Fruit fly (Drosophila melanogaster) whole organism, embryonic: ENCODE data around the gene papi.
A peak's percentile ranks its signal among the peaks of the same experiment; 100 is the strongest.

Experiments used
- CG1024 ChIP-seq: fragments of 200-800 bp; sonication (Bioruptor generic); IDR thresholded peaks from 2 replicates; pipeline ENCODE4 v1.3.6; 2022; ENCODE audit warnings: missing biosample characterization, missing genetic modification characterization
- CG10267 ChIP-seq: fragments of 200-800 bp; sonication (Bioruptor generic); optimal IDR thresholded peaks from 2 replicates; lab custom pipeline; 2018; ENCODE audit warnings: missing biosample characterization, mild to moderate bottlenecking, missing genetic modification characterization, moderate library complexity
- CG10565 ChIP-seq: fragments of 200-800 bp; sonication (Bioruptor generic); optimal IDR thresholded peaks from 3 replicates; lab custom pipeline; 2016; ENCODE audit warnings: missing biosample characterization, mild to moderate bottlenecking, missing genetic modification characterization
- CG12155 ChIP-seq: fragments of 200-800 bp; sonication (Bioruptor generic); optimal IDR thresholded peaks from 3 replicates; lab custom pipeline; 2016; ENCODE audit warnings: missing biosample characterization, missing genetic modification characterization
- CG13287 ChIP-seq: fragments of 200-800 bp; sonication (Bioruptor generic); IDR thresholded peaks from 2 replicates; pipeline ENCODE4 v1.3.6; 2022; ENCODE audit warnings: missing biosample characterization, missing genetic modification characterization; ENCODE audit not compliant: partially characterized antibody
- CG14860 ChIP-seq: fragments of 200-800 bp; sonication (Bioruptor generic); IDR thresholded peaks from 3 replicates; pipeline ENCODE4 v1.3.6; 2022; ENCODE audit warnings: missing biosample characterization, missing genetic modification characterization; ENCODE audit not compliant: partially characterized antibody
- CG1529 ChIP-seq: fragments of 200-800 bp; sonication (Bioruptor generic); optimal IDR thresholded peaks from 3 replicates; lab custom pipeline; 2018; ENCODE audit warnings: missing biosample characterization, missing genetic modification characterization
- CG15479 ChIP-seq: fragments of 200-800 bp; sonication (Bioruptor generic); optimal IDR thresholded peaks from 3 replicates; lab custom pipeline; 2019; ENCODE audit warnings: missing biosample characterization, mild to moderate bottlenecking, missing genetic modification characterization, moderate library complexity
- CG17328 ChIP-seq: fragments of 200-800 bp; sonication (Bioruptor generic); IDR thresholded peaks from 2 replicates; pipeline ENCODE4 v1.3.6; 2022; ENCODE audit warnings: missing biosample characterization, missing genetic modification characterization
- CG6175 ChIP-seq: fragments of 200-800 bp; sonication (Bioruptor generic); IDR thresholded peaks from 3 replicates; pipeline ENCODE4 v1.3.6; 2022; ENCODE audit warnings: missing biosample characterization, missing genetic modification characterization
- CG6689 ChIP-seq: fragments of 200-800 bp; sonication (Bioruptor generic); IDR thresholded peaks from 2 replicates; pipeline ENCODE4 v1.3.6; 2022; ENCODE audit warnings: missing biosample characterization, missing genetic modification characterization
- CG6813 ChIP-seq: fragments of 200-800 bp; sonication (Bioruptor generic); optimal IDR thresholded peaks from 2 replicates; lab custom pipeline; 2017; ENCODE audit warnings: missing biosample characterization, missing genetic modification characterization, mild to moderate bottlenecking, moderate library complexity, missing genetic modification reagents
- CG7745 ChIP-seq: fragments of 200-800 bp; sonication (Bioruptor generic); optimal IDR thresholded peaks from 2 replicates; lab custom pipeline; 2018; ENCODE audit warnings: missing biosample characterization, mild to moderate bottlenecking, missing genetic modification characterization, moderate library complexity
- CG7928 ChIP-seq: fragments of 200-800 bp; sonication (Bioruptor generic); optimal IDR thresholded peaks from 2 replicates; lab custom pipeline; 2017; ENCODE audit warnings: missing biosample characterization, mild to moderate bottlenecking, missing genetic modification characterization
- CG8281 ChIP-seq: fragments of 200-800 bp; sonication (Bioruptor generic); optimal IDR thresholded peaks from 2 replicates; lab custom pipeline; 2018; ENCODE audit warnings: missing biosample characterization, mild to moderate bottlenecking, missing genetic modification characterization, moderate library complexity
- CG8388 ChIP-seq: fragments of 200-800 bp; sonication (Bioruptor generic); optimal IDR thresholded peaks from 2 replicates; lab custom pipeline; 2019; ENCODE audit warnings: missing biosample characterization, mild to moderate bottlenecking, missing genetic modification characterization, moderate library complexity
- CG8924 ChIP-seq: fragments of 200-800 bp; optimal IDR thresholded peaks from 3 replicates; lab custom pipeline; 2019; ENCODE audit warnings: missing biosample characterization, mild to moderate bottlenecking, missing genetic modification characterization, moderate library complexity
- Chrac-16 ChIP-seq: fragments of 200-800 bp; sonication (Bioruptor generic); optimal IDR thresholded peaks from 3 replicates; lab custom pipeline; 2016; ENCODE audit warnings: missing biosample characterization, missing genetic modification characterization
- Eip74EF ChIP-seq, 2 experiments: fragments of 200-800 bp in 1 of 2; fragments of >200 bp in 1 of 2; sonication (Bioruptor generic) in 1 of 2; optimal IDR thresholded peaks; 2 replicates each; lab custom pipeline; 2017 to 2019; ENCODE audit warnings: missing biosample characterization in 2 of 2, missing genetic modification characterization in 2 of 2, mild to moderate bottlenecking in 1 of 2, moderate library complexity in 1 of 2
- Hey ChIP-seq: fragments of 200-800 bp; sonication (Bioruptor generic); optimal IDR thresholded peaks from 3 replicates; lab custom pipeline; 2018; ENCODE audit warnings: missing biosample characterization, mild to moderate bottlenecking, missing genetic modification characterization
- MBD-R2 ChIP-seq: fragments of 200-800 bp; sonication (Bioruptor generic); IDR thresholded peaks from 2 replicates; pipeline ENCODE4 v1.3.6; 2022; ENCODE audit warnings: missing biosample characterization, missing genetic modification characterization
- Meics ChIP-seq: fragments of 200-800 bp; sonication (Bioruptor generic); optimal IDR thresholded peaks from 2 replicates; lab custom pipeline; 2017; ENCODE audit warnings: missing biosample characterization, mild to moderate bottlenecking, missing genetic modification characterization
- Opbp ChIP-seq: fragments of 200-800 bp; sonication (Bioruptor generic); IDR thresholded peaks from 3 replicates; pipeline ENCODE4 v1.3.6; 2022; ENCODE audit warnings: missing biosample characterization, missing genetic modification characterization; ENCODE audit not compliant: partially characterized antibody
- Poxn ChIP-seq: fragments of 200-800 bp; sonication (Bioruptor generic); IDR thresholded peaks from 2 replicates; pipeline ENCODE4 v1.3.6; 2022; ENCODE audit warnings: missing biosample characterization, missing genetic modification characterization
- Rfx ChIP-seq: fragments of 200-800 bp; sonication (Bioruptor generic); IDR thresholded peaks from 2 replicates; pipeline ENCODE4 v1.3.6; 2022; ENCODE audit warnings: missing biosample characterization, missing genetic modification characterization
- Sin3A ChIP-seq: fragments of >200 bp; optimal IDR thresholded peaks from 2 replicates; lab custom pipeline; 2018
- Stat92E ChIP-seq, 3 experiments: fragments of >200 bp in 2 of 3; fragments of 200-800 bp in 1 of 3; sonication (Bioruptor generic) in 1 of 3; optimal IDR thresholded peaks; 2 replicates each; lab custom pipeline; 2017 to 2019; ENCODE audit warnings: missing biosample characterization in 3 of 3, missing genetic modification characterization in 3 of 3, mild to moderate bottlenecking in 1 of 3, moderate library complexity in 1 of 3
- TFAM ChIP-seq: fragments of 200-800 bp; sonication (Bioruptor generic); optimal IDR thresholded peaks from 2 replicates; lab custom pipeline; 2017; ENCODE audit warnings: missing biosample characterization, missing genetic modification characterization, inconsistent platforms
- cwo ChIP-seq: fragments of 200-800 bp; sonication (Bioruptor generic); optimal IDR thresholded peaks from 3 replicates; lab custom pipeline; 2017; ENCODE audit warnings: missing biosample characterization, missing genetic modification characterization, mild to moderate bottlenecking, moderate library complexity, missing genetic modification reagents
- da ChIP-seq: fragments of 200-800 bp; sonication (Bioruptor generic); optimal IDR thresholded peaks from 2 replicates; lab custom pipeline; 2016; ENCODE audit warnings: missing biosample characterization, missing genetic modification characterization
- ewg ChIP-seq: fragments of 200-800 bp; sonication (Bioruptor generic); optimal IDR thresholded peaks from 3 replicates; lab custom pipeline; 2017; ENCODE audit warnings: mild to moderate bottlenecking, missing biosample characterization, missing genetic modification reagents, missing genetic modification characterization
- fd102C ChIP-seq: fragments of 200-800 bp; sonication (Bioruptor generic); optimal IDR thresholded peaks from 2 replicates; lab custom pipeline; 2018; ENCODE audit warnings: missing biosample characterization, mild to moderate bottlenecking, missing genetic modification characterization, moderate library complexity
- fd64A ChIP-seq: fragments of 200-800 bp; sonication (Bioruptor generic); optimal IDR thresholded peaks from 3 replicates; lab custom pipeline; 2018; ENCODE audit warnings: missing biosample characterization, mild to moderate bottlenecking, missing genetic modification characterization
- fru ChIP-seq: fragments of >200 bp; optimal IDR thresholded peaks from 2 replicates; lab custom pipeline; 2017
- gcm2 ChIP-seq: fragments of 200-800 bp; sonication (Bioruptor generic); optimal IDR thresholded peaks from 2 replicates; lab custom pipeline; 2016; ENCODE audit warnings: missing biosample characterization, missing genetic modification characterization
- hbn ChIP-seq: fragments of 200-800 bp; sonication (Bioruptor generic); IDR thresholded peaks from 2 replicates; pipeline ENCODE4 v1.3.6; 2022; ENCODE audit warnings: missing biosample characterization, missing genetic modification characterization; ENCODE audit not compliant: partially characterized antibody
- her ChIP-seq: fragments of 200-800 bp; sonication (Bioruptor generic); optimal IDR thresholded peaks from 2 replicates; lab custom pipeline; 2016; ENCODE audit warnings: missing biosample characterization, missing genetic modification characterization
- hth ChIP-seq: fragments of >200 bp; optimal IDR thresholded peaks from 2 replicates; lab custom pipeline; 2017; ENCODE audit warnings: inconsistent platforms
- insv ChIP-seq, 2 experiments: fragments of 200-800 bp; sonication (Bioruptor generic); optimal IDR thresholded peaks; 3 replicates each; lab custom pipeline; 2016 to 2018; ENCODE audit warnings: missing biosample characterization in 2 of 2, missing genetic modification characterization in 2 of 2
- inv ChIP-seq: fragments of 200-800 bp; sonication (Bioruptor generic); IDR thresholded peaks from 2 replicates; pipeline ENCODE4 v1.3.6; 2022; ENCODE audit warnings: missing biosample characterization, missing genetic modification characterization; ENCODE audit not compliant: partially characterized antibody
- klu ChIP-seq: fragments of 200-800 bp; sonication (Bioruptor generic); IDR thresholded peaks from 2 replicates; pipeline ENCODE4 v1.3.6; 2022; ENCODE audit warnings: missing biosample characterization, missing genetic modification characterization
- nau ChIP-seq: fragments of 200-800 bp; sonication (Bioruptor generic); optimal IDR thresholded peaks from 3 replicates; lab custom pipeline; 2017; ENCODE audit warnings: missing biosample characterization, mild to moderate bottlenecking, missing genetic modification characterization, missing genetic modification reagents
- ranshi ChIP-seq: fragments of 200-800 bp; sonication (Bioruptor generic); IDR thresholded peaks from 2 replicates; pipeline ENCODE4 v1.3.6; 2022; ENCODE audit warnings: missing biosample characterization, missing genetic modification characterization
- sc ChIP-seq, 3 experiments: fragments of >200 bp in 2 of 3; fragments of 200-800 bp in 1 of 3; sonication (Bioruptor generic) in 1 of 3; optimal IDR thresholded peaks; 2 replicates in 2 of 3; 3 replicates in 1 of 3; lab custom pipeline; 2017; ENCODE audit warnings: mild to moderate bottlenecking in 1 of 3, missing biosample characterization in 1 of 3, missing genetic modification characterization in 1 of 3, missing genetic modification reagents in 1 of 3
- sr ChIP-seq: fragments of 200-800 bp; sonication (Bioruptor generic); IDR thresholded peaks from 3 replicates; pipeline ENCODE4 v1.3.6; 2022; ENCODE audit warnings: missing biosample characterization, missing genetic modification characterization
- sug ChIP-seq: fragments of 200-800 bp; optimal IDR thresholded peaks from 2 replicates; lab custom pipeline; 2019; ENCODE audit warnings: missing biosample characterization, mild to moderate bottlenecking, missing genetic modification characterization, moderate library complexity
- wdn ChIP-seq: fragments of 200-800 bp; sonication (Bioruptor generic); IDR thresholded peaks from 2 replicates; pipeline ENCODE4 v1.3.6; 2022; ENCODE audit warnings: missing biosample characterization, missing genetic modification characterization

papi gene

dm6 chr2L:2202018-2202852 is 18.3 kb upstream of the papi start (continued):
- TF ChIP-seq CG8281 (tag; lab: Kevin White, UChicago) (peak; percentile 93), hth (lab: Kevin White, UChicago) (no peak), Sin3A (no peak), Chrac-16 (GFP tag; lab: Kevin White, UChicago) (peak; percentile 99), TFAM (GFP tag; lab: Kevin White, UChicago) (peak; percentile 97), CG15479 (peak; percentile 81), wdn (peak; percentile 84; the same call in 1 of the 2 replicates), CG10267 (tag; lab: Kevin White, UChicago) (peak; percentile 99), Meics (peak; percentile 86), CG8924 (tag; lab: Kevin White, UChicago) (peak; percentile 99), MBD-R2 (GFP tag; lab: Robert Waterston, UW) (peak; percentile 81), CG10565 (peak; percentile 96), ranshi (GFP tag; lab: Robert Waterston, UW) (peak; percentile 98), sc (optimal IDR thresholded peaks at IDR 0.05; lab: Kevin White, UChicago) (no peak), sc (GFP tag; optimal IDR thresholded peaks at IDR 0.05; lab: Kevin White, UChicago) (peak; percentile 100), CG6689 (GFP tag; lab: Robert Waterston, UW) (peak; percentile 99), CG8388 (GFP tag; lab: Kevin White, UChicago) (peak; percentile 100), CG14860 (GFP tag; lab: Robert Waterston, UW) (peak; percentile 85), CG1529 (GFP tag; lab: Kevin White, UChicago) (peak; percentile 100), CG17328 (GFP tag; lab: Robert Waterston, UW) (peak; percentile 100), Hey (tag; lab: Kevin White, UChicago) (peak; percentile 65), CG6813 (GFP tag; lab: Kevin White, UChicago) (peak; percentile 99), Poxn (no peak), CG7745 (tag; lab: Kevin White, UChicago) (peak; percentile 98), Rfx (GFP tag; lab: Robert Waterston, UW) (peak; percentile 78), sug (peak; percentile 69), Opbp (peak; percentile 64; the same call in 2 of the 3 replicates), klu (peak; percentile 89), CG13287 (GFP tag; lab: Robert Waterston, UW) (no peak), hbn (GFP tag; lab: Robert Waterston, UW) (peak; percentile 30), fd64A (GFP tag; lab: Kevin White, UChicago) (peak; percentile 99), insv (GFP tag; optimal IDR thresholded peaks at IDR 0.05; lab: Kevin White, UChicago) (peak; percentile 60 to 61), ewg (GFP tag; lab: Kevin White, UChicago) (peak; percentile 99), CG12155 (GFP tag; lab: Kevin White, UChicago) (peak; percentile 93), gcm2 (GFP tag; lab: Kevin White, UChicago) (peak; percentile 95), CG1024 (GFP tag; lab: Robert Waterston, UW) (peak; percentile 98), da (GFP tag; lab: Kevin White, UChicago) (peak; percentile 95), nau (GFP tag; lab: Kevin White, UChicago) (peak; percentile 98), inv (GFP tag; lab: Robert Waterston, UW) (peak; percentile 51; the same call in 1 of the 2 replicates), fru (no peak), Stat92E (GFP tag; optimal IDR thresholded peaks at IDR 0.05; lab: Kevin White, UChicago) (peak in 1 of 3 experiments; percentile 100), CG7928 (GFP tag; lab: Kevin White, UChicago) (peak; percentile 44), cwo (GFP tag; lab: Kevin White, UChicago) (peak; percentile 90), CG6175 (peak; percentile 77), Eip74EF (GFP tag; optimal IDR thresholded peaks at IDR 0.05; lab: Kevin White, UChicago) (peak in 1 of 2 experiments; percentile 99), fd102C (GFP tag; lab: Kevin White, UChicago) (peak; percentile 99), sr (GFP tag; lab: Robert Waterston, UW) (peak; percentile 95), her (peak; percentile 92)
